Fruit fly (Drosophila melanogaster): ENCODE data around the gene CG40485.

CG40485 gene

dm6 chrX:22962260-22962659 lies at the start of gene CG40485:
TSS of gene CG40485 (minus strand) at chrX:22962360.
- TF ChIP-seq her (GFP tag; optimal IDR thresholded peaks at IDR 0.05) = no peak
- TF ChIP-seq dmrt11E (tag; optimal IDR thresholded peaks at IDR 0.05) = no peak
- no peak for TF ChIP-seq Spps (tag; optimal IDR thresholded peaks at IDR 0.05)
- TF ChIP-seq inv (GFP tag; IDR thresholded peaks at IDR 0.05; ENCODE audit: partially characterized antibody) = no peak
- TF ChIP-seq NC2α (GFP tag; optimal IDR thresholded peaks at IDR 0.05) = no peak
- TF ChIP-seq CG18011 (GFP tag; optimal IDR thresholded peaks at IDR 0.05) = no peak
- TF ChIP-seq CG11247 (GFP tag; IDR thresholded peaks at IDR 0.05) = no peak
- no peak for TF ChIP-seq jing (GFP tag; optimal IDR thresholded peaks at IDR 0.05)
- TF ChIP-seq Atf6 (GFP tag; IDR thresholded peaks at IDR 0.05) = no peak
- TF ChIP-seq Dfd (GFP tag; optimal IDR thresholded peaks at IDR 0.05) = no peak
- no peak for TF ChIP-seq Neu2 (GFP tag; optimal IDR thresholded peaks at IDR 0.05; ENCODE audit: borderline replicate concordance)
- TF ChIP-seq CG17612 (GFP tag; IDR thresholded peaks at IDR 0.05) = no peak
- no peak for TF ChIP-seq CG16815 (GFP tag; optimal IDR thresholded peaks at IDR 0.05)
- no peak for TF ChIP-seq Atf-2 (GFP tag; optimal IDR thresholded peaks at IDR 0.05)
- no peak for TF ChIP-seq nau (GFP tag; optimal IDR thresholded peaks at IDR 0.05)
- TF ChIP-seq CG6689 (GFP tag; IDR thresholded peaks at IDR 0.05) = no peak

- TF ChIP-seq exex (tag; optimal IDR thresholded peaks at IDR 0.05) (peak; percentile 83), CG10959 (GFP tag; IDR thresholded peaks at IDR 0.05) (no peak), chinmo (GFP tag; IDR thresholded peaks at IDR 0.05; ENCODE audit: partially characterized antibody) (0 out of 4 replicates have a peak, but pooled peaks have one; percentile 28), mirr (GFP tag; optimal IDR thresholded peaks at IDR 0.05) (peak; percentile 21), sug (tag; optimal IDR thresholded peaks at IDR 0.05) (peak; percentile 20), GATAe (GFP tag; conservative IDR thresholded peaks at IDR 0.05) (peak; percentile 19; the same call in 1 of the 2 replicates), CG31224 (GFP tag; IDR thresholded peaks at IDR 0.05) (peak; percentile 88), Xbp1 (GFP tag; optimal IDR thresholded peaks at IDR 0.05) (no peak)
Observed at dm6 chrX:23011859-23012258, 49.7 kb upstream of the CG40485 start.

dm6 chrX:23011203-23011602 lies 49.0 kb upstream of the CG40485 start, which contains the start of gene FucTC:
TSS of gene FucTC (minus strand) at chrX:23011303.
- TF ChIP-seq pros (GFP tag; optimal IDR thresholded peaks at IDR 0.05) = no peak
- TF ChIP-seq CG10654 (GFP tag; optimal IDR thresholded peaks at IDR 0.05) = no peak
- no peak for TF ChIP-seq CG12769 (tag; optimal IDR thresholded peaks at IDR 0.05)
- TF ChIP-seq Med (GFP tag) = peak; percentile 12
- TF ChIP-seq CG14441 (GFP tag; IDR thresholded peaks at IDR 0.05) = no peak
- TF ChIP-seq tll (GFP tag; optimal IDR thresholded peaks at IDR 0.05) = no peak
- TF ChIP-seq CG1602 (GFP tag; optimal IDR thresholded peaks at IDR 0.05) = no peak
- no peak for TF ChIP-seq Fer3 (tag; optimal IDR thresholded peaks at IDR 0.05)
- no peak for TF ChIP-seq CG10321 (GFP tag; IDR thresholded peaks at IDR 0.05)
- peak; percentile 32 for TF ChIP-seq sens (GFP tag)
- no peak for TF ChIP-seq Lim3 (GFP tag; IDR thresholded peaks at IDR 0.05)

dm6 chrX:23010651-23011050 lies 48.5 kb upstream of the CG40485 start:
- no peak for TF ChIP-seq Jarid2 (GFP tag; optimal IDR thresholded peaks at IDR 0.05)
- TF ChIP-seq CG17359 (tag; optimal IDR thresholded peaks at IDR 0.05) = peak; percentile 2
- TF ChIP-seq row (GFP tag; IDR thresholded peaks at IDR 0.05) = peak; percentile 86
- TF ChIP-seq CG13775 (GFP tag; optimal IDR thresholded peaks at IDR 0.05) = no peak
- peak; percentile 33; the same call in 1 of the 2 replicates for TF ChIP-seq sob (GFP tag; IDR thresholded peaks at IDR 0.05)
- peak; percentile 17 for TF ChIP-seq CG9817 (tag; optimal IDR thresholded peaks at IDR 0.05)
- TF ChIP-seq Doc3 (GFP tag; IDR thresholded peaks at IDR 0.05; ENCODE audit: partially characterized antibody) = no peak
- TF ChIP-seq tna (GFP tag; IDR thresholded peaks at IDR 0.05; ENCODE audit: partially characterized antibody) = no peak
- TF ChIP-seq CG6813 (GFP tag; optimal IDR thresholded peaks at IDR 0.05) = peak; percentile 40
- TF ChIP-seq NFAT (GFP tag; IDR thresholded peaks at IDR 0.05) = 0 out of 2 replicates have a peak, but pooled peaks have one; percentile 10
- TF ChIP-seq CG11398 (GFP tag; optimal IDR thresholded peaks at IDR 0.05) = no peak
- TF ChIP-seq CG3281 (GFP tag; optimal IDR thresholded peaks at IDR 0.05) = peak; percentile 49
- no peak for TF ChIP-seq Mes4 (GFP tag; optimal IDR thresholded peaks at IDR 0.05)
- no peak for TF ChIP-seq C15 (GFP tag; IDR thresholded peaks at IDR 0.05)

All from whole organism, embryonic.